Worm (Caenorhabditis elegans) whole organism, mixed stage, embryonic: ENCODE measurements around the gene Y45F3A.5.

Experiments
- M03D4.4 ChIP-seq: sonication (generic microtip); optimal IDR thresholded peaks from 2 replicates; lab custom pipeline; 2017; ENCODE audit warnings: mild to moderate bottlenecking, missing genetic modification characterization, missing compliant biosample characterization
- bed-3 ChIP-seq: fragments of 200-800 bp; sonication (Bioruptor generic); optimal IDR thresholded peaks from 3 replicates; lab custom pipeline; 2018; ENCODE audit warnings: mild to moderate bottlenecking, missing genetic modification characterization, moderate library complexity, missing compliant biosample characterization
- blmp-1 ChIP-seq: fragments of 150-350 bp; optimal IDR thresholded peaks from 2 replicates; lab custom pipeline; 2014; ENCODE audit warnings: missing biosample characterization, missing genetic modification characterization
- ceh-39 ChIP-seq: fragments of 150-350 bp; optimal IDR thresholded peaks from 2 replicates; lab custom pipeline; 2014; ENCODE audit warnings: missing biosample characterization, missing genetic modification characterization
- ceh-43 ChIP-seq: fragments of 200-800 bp; sonication (Bioruptor generic); optimal IDR thresholded peaks from 2 replicates; lab custom pipeline; 2018; ENCODE audit warnings: mild to moderate bottlenecking, missing genetic modification characterization, moderate library complexity, missing compliant biosample characterization
- ceh-83 ChIP-seq: fragments of 200-800 bp; sonication (Bioruptor generic); optimal IDR thresholded peaks from 2 replicates; lab custom pipeline; 2018; ENCODE audit warnings: mild to moderate bottlenecking, missing genetic modification characterization, missing compliant biosample characterization
- ces-1 ChIP-seq: fragments of 150-350 bp; optimal IDR thresholded peaks from 2 replicates; lab custom pipeline; 2014; ENCODE audit warnings: missing biosample characterization, missing genetic modification reagents, missing genetic modification characterization
- drap-1 ChIP-seq: fragments of 200-800 bp; sonication (Bioruptor generic); optimal IDR thresholded peaks from 3 replicates; lab custom pipeline; 2018; ENCODE audit warnings: mild to moderate bottlenecking, missing genetic modification characterization, missing compliant biosample characterization
- elt-1 ChIP-seq: sonication (generic microtip); optimal IDR thresholded peaks from 2 replicates; lab custom pipeline; 2017; ENCODE audit warnings: missing genetic modification characterization, mild to moderate bottlenecking, missing compliant biosample characterization, antibody characterized with exemption, moderate library complexity, borderline replicate concordance; ENCODE audit not compliant: insufficient read depth
- elt-3 ChIP-seq: fragments of 150-350 bp; optimal IDR thresholded peaks from 2 replicates; lab custom pipeline; 2014; ENCODE audit warnings: missing biosample characterization, missing genetic modification characterization
- flh-1 ChIP-seq: fragments of 200-800 bp; sonication (Bioruptor generic); optimal IDR thresholded peaks from 2 replicates; lab custom pipeline; 2018; ENCODE audit warnings: mild to moderate bottlenecking, missing genetic modification characterization, moderate library complexity, missing compliant biosample characterization
- ham-2 ChIP-seq: fragments of 200-800 bp; sonication (Bioruptor generic); optimal IDR thresholded peaks from 2 replicates; lab custom pipeline; 2018; ENCODE audit warnings: mild to moderate bottlenecking, missing genetic modification characterization, missing compliant biosample characterization
- lin-32 ChIP-seq: fragments of 200-800 bp; sonication (Bioruptor generic); optimal IDR thresholded peaks from 2 replicates; lab custom pipeline; 2018; ENCODE audit warnings: mild to moderate bottlenecking, missing genetic modification characterization, missing compliant biosample characterization
- lsy-2 ChIP-seq: fragments of 150-350 bp; optimal IDR thresholded peaks from 2 replicates; lab custom pipeline; 2014; ENCODE audit warnings: missing biosample characterization, missing genetic modification characterization
- mab-5 ChIP-seq: fragments of 150-350 bp; optimal IDR thresholded peaks from 2 replicates; lab custom pipeline; 2014; ENCODE audit warnings: missing biosample characterization, missing genetic modification characterization
- mep-1 ChIP-seq: fragments of 150-350 bp; optimal IDR thresholded peaks from 2 replicates; lab custom pipeline; 2017; ENCODE audit warnings: missing biosample characterization, missing genetic modification reagents, missing genetic modification characterization, inconsistent platforms
- mls-2 ChIP-seq: sonication (generic microtip); optimal IDR thresholded peaks from 2 replicates; lab custom pipeline; 2016; ENCODE audit warnings: mild to moderate bottlenecking, missing genetic modification characterization, moderate library complexity, missing compliant biosample characterization
- nhr-12 ChIP-seq: fragments of 150-350 bp; optimal IDR thresholded peaks from 2 replicates; lab custom pipeline; 2014; ENCODE audit warnings: missing biosample characterization, missing genetic modification characterization
- nhr-2 ChIP-seq: fragments of 150-350 bp; optimal IDR thresholded peaks from 2 replicates; lab custom pipeline; 2014; ENCODE audit warnings: missing biosample characterization, missing genetic modification characterization
- nhr-237 ChIP-seq: fragments of 150-350 bp; optimal IDR thresholded peaks from 2 replicates; lab custom pipeline; 2014; ENCODE audit warnings: missing biosample characterization, missing genetic modification characterization
- nhr-76 ChIP-seq: sonication (generic microtip); optimal IDR thresholded peaks from 2 replicates; lab custom pipeline; 2017; ENCODE audit warnings: missing biosample characterization, missing genetic modification characterization
- pha-4 ChIP-seq: fragments of 150-350 bp; optimal IDR thresholded peaks from 2 replicates; lab custom pipeline; 2018; ENCODE audit warnings: missing biosample characterization, missing genetic modification reagents, missing genetic modification characterization
- sem-2 ChIP-seq: fragments of 200-800 bp; sonication (Bioruptor generic); optimal IDR thresholded peaks from 2 replicates; lab custom pipeline; 2018; ENCODE audit warnings: mild to moderate bottlenecking, missing genetic modification characterization, missing compliant biosample characterization
- snpc-4 ChIP-seq: fragments of 150-350 bp; optimal IDR thresholded peaks from 2 replicates; lab custom pipeline; 2014; ENCODE audit warnings: missing biosample characterization, missing genetic modification characterization
- sptf-1 ChIP-seq: sonication (generic microtip); optimal IDR thresholded peaks from 2 replicates; lab custom pipeline; 2017; ENCODE audit warnings: mild to moderate bottlenecking, missing genetic modification characterization, moderate library complexity, missing compliant biosample characterization
- tbx-8 ChIP-seq: fragments of 200-800 bp; sonication (Bioruptor generic); optimal IDR thresholded peaks from 2 replicates; lab custom pipeline; 2018; ENCODE audit warnings: mild to moderate bottlenecking, missing genetic modification characterization, moderate library complexity, missing compliant biosample characterization
- unc-120 ChIP-seq: sonication (generic microtip); optimal IDR thresholded peaks from 2 replicates; lab custom pipeline; 2017; ENCODE audit warnings: missing genetic modification characterization, missing compliant biosample characterization; ENCODE audit not compliant: poor library complexity, severe bottlenecking
- unc-62 ChIP-seq: fragments of 150-350 bp; optimal IDR thresholded peaks from 2 replicates; lab custom pipeline; 2014; ENCODE audit warnings: missing biosample characterization, missing genetic modification reagents, missing genetic modification characterization
- zip-8 ChIP-seq: fragments of 150-350 bp; optimal IDR thresholded peaks from 2 replicates; lab custom pipeline; 2014; ENCODE audit warnings: missing biosample characterization, missing genetic modification characterization
- ztf-11 ChIP-seq: fragments of 150-350 bp; optimal IDR thresholded peaks from 2 replicates; lab custom pipeline; 2014; ENCODE audit warnings: missing biosample characterization, missing genetic modification characterization

Gene Y45F3A.5

DNA sequence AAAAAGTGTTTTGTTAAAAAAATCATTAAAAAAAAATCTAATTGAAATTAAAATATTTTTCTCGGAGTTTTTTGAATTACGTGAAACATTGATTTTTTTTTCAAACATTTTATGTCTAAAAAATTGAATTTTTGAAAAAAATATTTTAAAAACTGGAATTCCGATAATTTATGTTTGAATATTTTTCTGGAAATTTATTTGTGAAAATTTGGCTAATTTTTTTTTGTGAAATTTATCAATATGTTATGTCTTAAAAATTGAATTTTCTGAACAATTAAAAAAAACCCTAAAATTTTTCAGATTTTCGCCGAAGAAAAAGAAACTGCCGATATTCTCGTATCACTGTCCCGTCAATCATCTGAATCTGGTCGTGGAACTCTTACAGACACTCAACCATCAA, 26.2 kb upstream of the Y45F3A.5 start, which contains the start of gene Y39A1A.24:
Gene Y39A1A.24 (plus strand): TSS at position 301 of the 400 bp plus-strand sequence.
- TF ChIP-seq ham-2 (GFP tag; lab: Kevin White, UChicago) (no peak), bed-3 (no peak), mep-1 (tag; lab: Kevin White, UChicago) (no peak), elt-3 (tag; lab: Kevin White, UChicago) (no peak), mab-5 (tag; lab: Kevin White, UChicago) (no peak), snpc-4 (no peak), ceh-43 (GFP tag; lab: Kevin White, UChicago) (no peak), nhr-237 (tag; lab: Kevin White, UChicago) (no peak)

DNA sequence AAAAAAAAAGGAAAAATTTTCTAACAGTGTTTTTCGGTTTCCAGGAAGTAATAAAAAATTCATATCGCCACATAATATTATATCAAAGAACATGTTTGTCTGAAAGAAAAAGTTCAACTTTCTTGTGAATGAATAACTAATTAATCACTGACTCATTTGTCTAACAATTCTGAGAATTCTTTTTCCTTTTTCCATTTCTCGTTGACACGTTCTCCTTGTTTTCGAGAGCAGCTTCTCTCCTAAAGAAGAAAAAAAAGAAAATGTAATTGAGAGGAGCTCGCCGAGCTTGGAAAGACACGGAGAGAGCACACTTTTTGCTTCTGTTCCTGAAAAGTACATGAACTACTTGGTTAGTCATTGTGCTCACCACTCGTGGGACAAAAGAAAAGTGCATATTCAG, 22.0 kb upstream of the Y45F3A.5 start:
- TF ChIP-seq lsy-2 (tag; lab: Kevin White, UChicago) (no peak), unc-120 (tag; lab: Kevin White, UChicago) (no peak), M03D4.4 (tag; lab: Kevin White, UChicago) (no peak), mab-5 (tag; lab: Kevin White, UChicago) (no peak), ceh-39 (tag; lab: Kevin White, UChicago) (no peak), drap-1 (no peak), sem-2 (GFP tag; lab: Kevin White, UChicago) (no peak), elt-1 (tag; lab: Kevin White, UChicago) (no peak), nhr-12 (tag; lab: Kevin White, UChicago) (no peak), zip-8 (tag; lab: Kevin White, UChicago) (no peak), lin-32 (no peak), ces-1 (GFP tag; lab: Kevin White, UChicago) (no peak), ham-2 (GFP tag; lab: Kevin White, UChicago) (no peak), sptf-1 (tag; lab: Kevin White, UChicago) (no peak), nhr-237 (tag; lab: Kevin White, UChicago) (no peak), nhr-2 (tag; lab: Kevin White, UChicago) (no peak), ztf-11 (no peak), blmp-1 (tag; lab: Kevin White, UChicago) (no peak)

DNA sequence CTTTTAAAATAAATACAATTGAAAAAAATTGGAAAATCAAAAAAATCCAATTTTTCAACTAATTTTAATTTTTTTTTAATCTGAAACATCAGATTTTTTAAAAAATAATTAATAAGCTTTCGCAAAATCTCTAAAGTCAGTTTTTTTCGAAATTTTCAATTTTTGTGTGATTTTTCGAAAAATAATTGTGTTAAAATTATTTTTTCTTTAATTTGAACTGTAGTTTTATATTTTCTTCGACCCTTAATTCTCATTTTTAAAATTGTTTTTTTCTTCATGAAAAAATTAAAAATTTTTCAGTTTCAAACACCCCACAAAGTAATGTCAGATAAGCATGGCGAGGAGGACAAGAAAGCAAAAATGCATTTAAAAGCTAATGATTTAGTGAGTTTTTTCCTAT, 18.9 kb upstream of the Y45F3A.5 start, which contains the start of gene rabx-5:
Gene rabx-5 (plus strand): TSS at position 301 of the 400 bp plus-strand sequence.
- no peak for TF ChIP-seq sem-2 (GFP tag; lab: Kevin White, UChicago)
- no peak for TF ChIP-seq ztf-11
- no peak for TF ChIP-seq sptf-1 (tag; lab: Kevin White, UChicago)
- no peak for TF ChIP-seq pha-4
- TF ChIP-seq elt-3 (tag; lab: Kevin White, UChicago): no peak
- no peak for TF ChIP-seq unc-62 (GFP tag; lab: Kevin White, UChicago)
- no peak for TF ChIP-seq ceh-39 (tag; lab: Kevin White, UChicago)
- no peak for TF ChIP-seq mls-2 (tag; lab: Kevin White, UChicago)
- no peak for TF ChIP-seq nhr-12 (tag; lab: Kevin White, UChicago)
- no peak for TF ChIP-seq ceh-43 (GFP tag; lab: Kevin White, UChicago)

DNA sequence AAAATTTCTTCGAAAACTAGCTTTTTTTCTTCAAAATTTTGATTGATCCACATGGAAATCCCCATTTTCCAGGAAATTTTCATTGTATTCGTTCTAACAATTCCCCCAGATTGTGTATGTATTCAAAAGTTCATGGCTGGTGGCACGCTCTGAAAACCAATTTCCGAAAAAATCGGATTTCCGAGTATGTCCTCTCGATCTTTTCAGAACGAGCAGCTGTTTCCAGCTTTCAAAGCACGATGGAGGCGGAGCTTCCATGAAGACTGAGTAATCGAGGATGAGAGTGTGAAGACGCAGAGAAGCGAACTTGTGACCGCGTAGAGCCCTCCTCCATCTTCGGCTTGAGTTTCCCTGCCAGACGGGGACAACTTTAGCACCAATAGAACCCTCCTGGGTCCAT, 18.2 kb upstream of the Y45F3A.5 start:
- TF ChIP-seq nhr-12 (tag; lab: Kevin White, UChicago): no peak
- TF ChIP-seq lsy-2 (tag; lab: Kevin White, UChicago): no peak
- TF ChIP-seq elt-3 (tag; lab: Kevin White, UChicago): no peak
- TF ChIP-seq ham-2 (GFP tag; lab: Kevin White, UChicago): no peak
- no peak for TF ChIP-seq sem-2 (GFP tag; lab: Kevin White, UChicago)
- TF ChIP-seq bed-3: no peak
- TF ChIP-seq unc-120 (tag; lab: Kevin White, UChicago): no peak
- no peak for TF ChIP-seq mls-2 (tag; lab: Kevin White, UChicago)
- no peak for TF ChIP-seq ces-1 (GFP tag; lab: Kevin White, UChicago)
- no peak for TF ChIP-seq flh-1 (GFP tag; lab: Kevin White, UChicago)
- TF ChIP-seq drap-1: no peak
- no peak for TF ChIP-seq nhr-76 (tag; lab: Kevin White, UChicago)
- no peak for TF ChIP-seq M03D4.4 (tag; lab: Kevin White, UChicago)
- TF ChIP-seq nhr-237 (tag; lab: Kevin White, UChicago): no peak

DNA sequence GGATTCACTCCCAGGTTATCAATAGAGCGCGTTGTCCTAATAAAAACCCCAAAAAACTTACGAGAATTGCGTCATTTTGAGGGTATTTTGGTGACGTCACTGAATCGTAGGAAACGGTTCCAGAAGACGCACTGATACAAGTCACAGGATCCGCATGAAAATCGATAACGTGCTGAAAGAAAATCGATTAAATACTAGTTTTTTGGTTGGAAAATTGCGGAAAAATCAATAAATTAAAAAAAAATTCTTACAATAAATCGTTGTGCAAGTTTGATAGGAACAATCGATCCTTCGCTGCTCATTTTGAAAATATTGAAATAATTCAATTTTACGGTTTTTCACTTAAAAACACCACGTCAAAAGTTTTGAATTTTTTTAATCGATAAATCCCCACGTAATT, 17.1 kb upstream of the Y45F3A.5 start, which contains the start of gene Y39A1A.2:
Gene Y39A1A.2 (minus strand): TSS at position 319 of the 400 bp plus-strand sequence.
- TF ChIP-seq tbx-8 (GFP tag; lab: Kevin White, UChicago) (no peak), zip-8 (tag; lab: Kevin White, UChicago) (peak; percentile 76), sptf-1 (tag; lab: Kevin White, UChicago) (no peak), ceh-83 (GFP tag; lab: Kevin White, UChicago) (no peak)
